Fruit fly (Drosophila melanogaster) whole organism, embryonic: ENCODE data around the gene CG5013.

Experiments
- CG10209 ChIP-seq: fragments of 200-800 bp; sonication (Bioruptor generic); optimal IDR thresholded peaks from 3 replicates; lab custom pipeline; 2017; ENCODE audit warnings: missing biosample characterization, mild to moderate bottlenecking, missing genetic modification characterization, missing genetic modification reagents
- CG10431 ChIP-seq: fragments of 200-800 bp; sonication (Bioruptor generic); optimal IDR thresholded peaks from 3 replicates; lab custom pipeline; 2018; ENCODE audit warnings: missing biosample characterization, mild to moderate bottlenecking, missing genetic modification characterization
- CG1233 ChIP-seq: fragments of 200-800 bp; sonication (Bioruptor generic); optimal IDR thresholded peaks from 4 replicates; lab custom pipeline; 2018; ENCODE audit warnings: missing biosample characterization, mild to moderate bottlenecking, missing genetic modification characterization
- CG12942 ChIP-seq: fragments of 200-800 bp; sonication (Bioruptor generic); optimal IDR thresholded peaks from 3 replicates; lab custom pipeline; 2016; ENCODE audit warnings: missing biosample characterization, missing genetic modification characterization
- CG14860 ChIP-seq: fragments of 200-800 bp; sonication (Bioruptor generic); IDR thresholded peaks from 3 replicates; pipeline ENCODE4 v1.3.6; 2022; ENCODE audit warnings: missing biosample characterization, missing genetic modification characterization; ENCODE audit not compliant: partially characterized antibody
- CG15011 ChIP-seq: fragments of 200-800 bp; sonication (Bioruptor generic); optimal IDR thresholded peaks from 3 replicates; lab custom pipeline; 2018; ENCODE audit warnings: missing biosample characterization, mild to moderate bottlenecking, missing genetic modification characterization
- CG15601 ChIP-seq: fragments of 200-800 bp; sonication (Bioruptor generic); optimal IDR thresholded peaks from 3 replicates; lab custom pipeline; 2019; ENCODE audit warnings: missing biosample characterization, mild to moderate bottlenecking, missing genetic modification characterization, moderate library complexity
- CG1832 ChIP-seq: fragments of 200-800 bp; sonication (Bioruptor generic); optimal IDR thresholded peaks from 2 replicates; lab custom pipeline; 2017; ENCODE audit warnings: missing biosample characterization, mild to moderate bottlenecking, missing genetic modification characterization, inconsistent platforms
- CG2202 ChIP-seq: fragments of 200-800 bp; sonication (Bioruptor generic); optimal IDR thresholded peaks from 2 replicates; lab custom pipeline; 2018; ENCODE audit warnings: missing biosample characterization, mild to moderate bottlenecking, missing genetic modification characterization
- CG30020 ChIP-seq: fragments of 200-800 bp; optimal IDR thresholded peaks from 2 replicates; lab custom pipeline; 2019; ENCODE audit warnings: missing biosample characterization, mild to moderate bottlenecking, missing genetic modification characterization, moderate library complexity
- CG30403 ChIP-seq: fragments of 200-800 bp; sonication (Bioruptor generic); optimal IDR thresholded peaks from 3 replicates; lab custom pipeline; 2016; ENCODE audit warnings: missing biosample characterization, missing genetic modification characterization
- CG30431 ChIP-seq: fragments of 200-800 bp; sonication (Bioruptor generic); optimal IDR thresholded peaks from 2 replicates; lab custom pipeline; 2017; ENCODE audit warnings: missing biosample characterization, missing genetic modification characterization
- CG34224 ChIP-seq: fragments of 200-800 bp; sonication (Bioruptor generic); IDR thresholded peaks from 3 replicates; pipeline ENCODE4 v1.3.6; 2022; ENCODE audit warnings: missing biosample characterization, missing genetic modification characterization; ENCODE audit not compliant: partially characterized antibody
- CG5245 ChIP-seq: fragments of 200-800 bp; sonication (Bioruptor generic); optimal IDR thresholded peaks from 3 replicates; lab custom pipeline; 2016; ENCODE audit warnings: missing biosample characterization, missing genetic modification characterization
- CG6254 ChIP-seq: fragments of 200-800 bp; sonication (Bioruptor generic); optimal IDR thresholded peaks from 3 replicates; lab custom pipeline; 2017; ENCODE audit warnings: mild to moderate bottlenecking, missing biosample characterization, missing genetic modification reagents, missing genetic modification characterization
- CG7786 ChIP-seq: fragments of 200-800 bp; sonication (Bioruptor generic); optimal IDR thresholded peaks from 2 replicates; lab custom pipeline; 2016; ENCODE audit warnings: missing biosample characterization, missing genetic modification characterization
- CG9932 ChIP-seq: fragments of 200-800 bp; sonication (Bioruptor generic); IDR thresholded peaks from 2 replicates; pipeline ENCODE4 v1.3.6; 2022; ENCODE audit warnings: missing biosample characterization, missing genetic modification characterization
- D ChIP-seq, 2 experiments: fragments of 200-800 bp in 1 of 2; fragments of >200 bp in 1 of 2; sonication (Bioruptor generic) in 1 of 2; optimal IDR thresholded peaks; 2 replicates in 1 of 2; 3 replicates in 1 of 2; lab custom pipeline; 2017; ENCODE audit warnings: mild to moderate bottlenecking in 1 of 2, missing biosample characterization in 1 of 2, missing genetic modification characterization in 1 of 2, missing genetic modification reagents in 1 of 2
- Dll ChIP-seq: fragments of 200-800 bp; sonication (Bioruptor generic); IDR thresholded peaks from 4 replicates; pipeline ENCODE4 v1.3.6; 2022; ENCODE audit warnings: missing biosample characterization, missing genetic modification characterization; ENCODE audit not compliant: partially characterized antibody
- H2.0 ChIP-seq: fragments of 200-800 bp; sonication (Bioruptor generic); IDR thresholded peaks from 2 replicates; pipeline ENCODE4 v1.3.6; 2022; ENCODE audit warnings: missing biosample characterization, missing genetic modification characterization
- HmgD ChIP-seq: fragments of 200-800 bp; sonication (Bioruptor generic); optimal IDR thresholded peaks from 3 replicates; lab custom pipeline; 2016; ENCODE audit warnings: missing biosample characterization, missing genetic modification characterization
- Lhr ChIP-seq: fragments of 200-800 bp; sonication (Bioruptor generic); optimal IDR thresholded peaks from 3 replicates; lab custom pipeline; 2017; ENCODE audit warnings: mild to moderate bottlenecking, missing biosample characterization, missing genetic modification reagents, missing genetic modification characterization
- Mad ChIP-seq: fragments of 200-800 bp; sonication (Bioruptor generic); optimal IDR thresholded peaks from 2 replicates; lab custom pipeline; 2016; ENCODE audit warnings: missing biosample characterization, missing genetic modification characterization
- Mrtf ChIP-seq: fragments of 200-800 bp; sonication (Bioruptor generic); IDR thresholded peaks from 3 replicates; pipeline ENCODE4 v1.3.6; 2022; ENCODE audit warnings: missing biosample characterization, missing genetic modification characterization
- Neu2 ChIP-seq: fragments of 200-800 bp; sonication (Bioruptor generic); optimal IDR thresholded peaks from 3 replicates; lab custom pipeline; 2016; ENCODE audit warnings: missing biosample characterization, missing genetic modification characterization, borderline replicate concordance
- Oli ChIP-seq: fragments of 200-800 bp; sonication (Bioruptor generic); optimal IDR thresholded peaks from 2 replicates; lab custom pipeline; 2018; ENCODE audit warnings: missing biosample characterization, mild to moderate bottlenecking, missing genetic modification characterization, moderate library complexity
- PHDP ChIP-seq: fragments of 200-800 bp; sonication (Bioruptor generic); optimal IDR thresholded peaks from 3 replicates; lab custom pipeline; 2018; ENCODE audit warnings: missing biosample characterization, mild to moderate bottlenecking, missing genetic modification characterization, moderate library complexity
- abd-A ChIP-seq: fragments of 200-800 bp; sonication (Bioruptor generic); optimal IDR thresholded peaks from 3 replicates; lab custom pipeline; 2019; ENCODE audit warnings: missing biosample characterization, mild to moderate bottlenecking, missing genetic modification characterization, moderate library complexity
- ap ChIP-seq: fragments of 200-800 bp; sonication (Bioruptor generic); IDR thresholded peaks from 2 replicates; pipeline ENCODE4 v1.3.6; 2022; ENCODE audit warnings: missing biosample characterization, missing genetic modification characterization
- cg ChIP-seq: fragments of 200-800 bp; sonication (Bioruptor generic); optimal IDR thresholded peaks from 3 replicates; lab custom pipeline; 2019; ENCODE audit warnings: missing biosample characterization, mild to moderate bottlenecking, missing genetic modification characterization, moderate library complexity
- da ChIP-seq: fragments of 200-800 bp; sonication (Bioruptor generic); optimal IDR thresholded peaks from 2 replicates; lab custom pipeline; 2016; ENCODE audit warnings: missing biosample characterization, missing genetic modification characterization
- fd96Cb ChIP-seq: fragments of 200-800 bp; sonication (Bioruptor generic); optimal IDR thresholded peaks from 2 replicates; lab custom pipeline; 2018; ENCODE audit warnings: missing biosample characterization, mild to moderate bottlenecking, missing genetic modification characterization, moderate library complexity
- gsb ChIP-seq: fragments of 200-800 bp; sonication (Bioruptor generic); IDR thresholded peaks from 2 replicates; pipeline ENCODE4 v1.3.6; 2022; ENCODE audit warnings: missing biosample characterization, missing genetic modification characterization
- mirr ChIP-seq: fragments of 200-800 bp; sonication (Bioruptor generic); optimal IDR thresholded peaks from 3 replicates; lab custom pipeline; 2018; ENCODE audit warnings: missing biosample characterization, mild to moderate bottlenecking, missing genetic modification characterization
- otp ChIP-seq: fragments of 200-800 bp; sonication (Bioruptor generic); IDR thresholded peaks from 3 replicates; pipeline ENCODE4, ENCODE4 v1.3.6; 2022; ENCODE audit warnings: missing biosample characterization, missing genetic modification characterization
- pan ChIP-seq, 4 experiments: fragments of >200 bp in 3 of 4; fragments of 200-800 bp in 1 of 4; sonication (Bioruptor generic) in 1 of 4; optimal IDR thresholded peaks in 3 of 4; IDR thresholded peaks in 1 of 4; 2 replicates each; pipeline versions ENCODE4 v1.3.6 to Lab custom; 2017 to 2022; ENCODE audit warnings: missing biosample characterization in 2 of 4, missing genetic modification characterization in 2 of 4, mixed read lengths in 1 of 4
- pros ChIP-seq: fragments of 200-800 bp; sonication (Bioruptor generic); optimal IDR thresholded peaks from 3 replicates; lab custom pipeline; 2019; ENCODE audit warnings: missing biosample characterization, mild to moderate bottlenecking, missing genetic modification characterization, moderate library complexity
- sd ChIP-seq: fragments of 200-800 bp; sonication (Bioruptor generic); optimal IDR thresholded peaks from 3 replicates; lab custom pipeline; 2018; ENCODE audit warnings: missing biosample characterization, mild to moderate bottlenecking, missing genetic modification characterization, moderate library complexity
- sens ChIP-seq: fragments of 200-800 bp; sonication (Bioruptor generic); peaks from one replicate; lab custom pipeline; 2016; ENCODE audit warnings: missing biosample characterization, missing genetic modification characterization
- sima ChIP-seq: fragments of 200-800 bp; sonication (Bioruptor generic); optimal IDR thresholded peaks from 2 replicates; lab custom pipeline; 2016; ENCODE audit warnings: missing biosample characterization, missing genetic modification characterization
- sisA ChIP-seq: fragments of 200-800 bp; sonication (Bioruptor generic); IDR thresholded peaks from 2 replicates; pipeline ENCODE4 v1.3.6; 2022; ENCODE audit warnings: missing biosample characterization, missing genetic modification characterization
- tgo ChIP-seq: fragments of 200-800 bp; sonication (Bioruptor generic); IDR thresholded peaks from 3 replicates; pipeline ENCODE4 v1.3.6; 2022; ENCODE audit warnings: missing biosample characterization, missing genetic modification characterization
- tll ChIP-seq, 2 experiments: fragments of 200-800 bp in 1 of 2; fragments of >200 bp in 1 of 2; sonication (Bioruptor generic) in 1 of 2; optimal IDR thresholded peaks; 2 replicates each; lab custom pipeline; 2017 to 2019; ENCODE audit warnings: missing biosample characterization in 2 of 2, missing genetic modification characterization in 2 of 2, mild to moderate bottlenecking in 1 of 2, moderate library complexity in 1 of 2
- tna ChIP-seq: fragments of 200-800 bp; sonication (Bioruptor generic); IDR thresholded peaks from 2 replicates; pipeline ENCODE4 v1.3.6; 2022; ENCODE audit warnings: missing biosample characterization, missing genetic modification characterization; ENCODE audit not compliant: partially characterized antibody
- ttk ChIP-seq: fragments of 200-800 bp; sonication (Bioruptor generic); IDR thresholded peaks from 2 replicates; pipeline ENCODE4 v2.1.2; 2022; ENCODE audit warnings: missing biosample characterization, missing genetic modification characterization
- zen2 ChIP-seq: fragments of 200-800 bp; sonication (Bioruptor generic); IDR thresholded peaks from 3 replicates; pipeline ENCODE4 v1.3.6; 2022; ENCODE audit warnings: missing biosample characterization, missing genetic modification characterization; ENCODE audit not compliant: partially characterized antibody

CG5013 gene

dm6 chr3R:16099268-16100240, 50.1 kb downstream of the CG5013 start (continued):
- TF ChIP-seq CG1233 (peak; percentile 1), CG5245 (GFP tag; lab: Kevin White, UChicago) (no peak), CG34224 (0 out of 3 replicates have a peak, but pooled peaks have one; percentile 5), Mad (no peak), pros (GFP tag; lab: Kevin White, UChicago) (peak; percentile 64), tna (GFP tag; lab: Robert Waterston, UW) (no peak; the same call in 1 of the 2 replicates), ttk (GFP tag; lab: Robert Waterston, UW) (0 out of 2 replicates have a peak, but pooled peaks have one; percentile 19), pan (optimal IDR thresholded peaks at IDR 0.05; lab: Kevin White, UChicago) (no peak), pan (GFP tag; optimal IDR thresholded peaks at IDR 0.05 in 1 of 2, IDR thresholded peaks at IDR 0.05 in 1 of 2) (peak in 1 of 2 experiments; percentile 41), tll (GFP tag; optimal IDR thresholded peaks at IDR 0.05; lab: Kevin White, UChicago) (peak in 1 of 2 experiments; percentile 63), CG1832 (peak; percentile 83), CG30431 (GFP tag; lab: Kevin White, UChicago) (no peak), tgo (GFP tag; lab: Robert Waterston, UW) (no peak), otp (GFP tag; lab: Robert Waterston, UW) (no peak), CG9932 (GFP tag; lab: Robert Waterston, UW) (no peak), zen2 (GFP tag; lab: Robert Waterston, UW) (peak; percentile 5; the same call in 1 of the 3 replicates), Oli (tag; lab: Kevin White, UChicago) (no peak), fd96Cb (no peak), CG6254 (no peak), sima (no peak), CG7786 (no peak), abd-A (tag; lab: Kevin White, UChicago) (no peak), CG30403 (GFP tag; lab: Kevin White, UChicago) (no peak), Lhr (GFP tag; lab: Kevin White, UChicago) (no peak), HmgD (peak; percentile 90), PHDP (tag; lab: Kevin White, UChicago) (no peak), CG12942 (no peak), da (peak; percentile 51), sens (GFP tag; lab: Kevin White, UChicago) (peak; percentile 89), mirr (GFP tag; lab: Kevin White, UChicago) (no peak), Mrtf (GFP tag; lab: Robert Waterston, UW) (no peak), CG10431 (no peak), CG15011 (GFP tag; lab: Kevin White, UChicago) (no peak), CG10209 (GFP tag; lab: Kevin White, UChicago) (no peak), cg (peak; percentile 100), Neu2 (no peak), CG15601 (tag; lab: Kevin White, UChicago) (no peak), CG2202 (tag; lab: Kevin White, UChicago) (no peak), sisA (GFP tag; lab: Robert Waterston, UW) (no peak), Dll (0 out of 4 replicates have a peak, but pooled peaks have one; percentile 54), H2.0 (GFP tag; lab: Robert Waterston, UW) (no peak), CG14860 (GFP tag; lab: Robert Waterston, UW) (no peak), D (optimal IDR thresholded peaks at IDR 0.05; lab: Kevin White, UChicago) (peak; percentile 78), D (GFP tag; optimal IDR thresholded peaks at IDR 0.05; lab: Kevin White, UChicago) (peak; percentile 7), gsb (GFP tag; lab: Robert Waterston, UW) (no peak), sd (tag; lab: Kevin White, UChicago) (no peak), CG30020 (tag; lab: Kevin White, UChicago) (no peak), ap (GFP tag; lab: Robert Waterston, UW) (no peak)
